Fruit fly (Drosophila melanogaster): ENCODE results near the gene Prp4k.
A peak's percentile ranks its signal among the peaks of the same experiment; 100 is the strongest.

The Prp4k gene

dm6 chr3L:199754-200596 is 11.3 kb downstream of the Prp4k start, which contains the start of the genes rno and mri (continued):
- TF ChIP-seq CG30431 (GFP tag; optimal IDR thresholded peaks at IDR 0.05) (peak; percentile 45), H2.0 (GFP tag; IDR thresholded peaks at IDR 0.05) (peak; percentile 73), Hmx (GFP tag; optimal IDR thresholded peaks at IDR 0.05) (no peak), CG7372 (GFP tag; IDR thresholded peaks at IDR 0.05) (peak; percentile 43; the same call in 1 of the 2 replicates), zen2 (GFP tag; IDR thresholded peaks at IDR 0.05; ENCODE audit: partially characterized antibody) (peak; percentile 96), Aef1 (GFP tag; IDR thresholded peaks at IDR 0.05) (peak; percentile 47; the same call in 2 of the 3 replicates), CG11247 (GFP tag; IDR thresholded peaks at IDR 0.05) (peak; percentile 50; the same call in 1 of the 2 replicates), Mrtf (GFP tag; IDR thresholded peaks at IDR 0.05) (0 out of 3 replicates have a peak, but pooled peaks have one; percentile 42), CG18764 (GFP tag; optimal IDR thresholded peaks at IDR 0.05) (peak; percentile 50), Jarid2 (GFP tag; optimal IDR thresholded peaks at IDR 0.05) (no peak), ftz-f1 (GFP tag; optimal IDR thresholded peaks at IDR 0.05) (no peak), CG7839 (tag; optimal IDR thresholded peaks at IDR 0.05) (peak; percentile 81), Bgb (GFP tag; IDR thresholded peaks at IDR 0.05; ENCODE audit: partially characterized antibody) (peak; percentile 95), gce (GFP tag; IDR thresholded peaks at IDR 0.05) (peak; percentile 54; the same call in 1 of the 3 replicates), NFAT (GFP tag; IDR thresholded peaks at IDR 0.05) (peak; percentile 53), HLH4C (GFP tag; IDR thresholded peaks at IDR 0.05; ENCODE audit: partially characterized antibody) (peak; percentile 91), wdn (GFP tag; IDR thresholded peaks at IDR 0.05) (no peak), CG11695 (GFP tag; IDR thresholded peaks at IDR 0.05) (peak; percentile 71), CG10565 (GFP tag; optimal IDR thresholded peaks at IDR 0.05) (no peak), CG30403 (GFP tag; optimal IDR thresholded peaks at IDR 0.05) (peak; percentile 82), abd-A (tag; optimal IDR thresholded peaks at IDR 0.05) (no peak), nerfin-2 (GFP tag; IDR thresholded peaks at IDR 0.05; ENCODE audit: partially characterized antibody) (peak; percentile 90), CG6854 (GFP tag; optimal IDR thresholded peaks at IDR 0.05) (no peak), pzg (GFP tag; optimal IDR thresholded peaks at IDR 0.05) (peak; percentile 35), Sry-δ (GFP tag; optimal IDR thresholded peaks at IDR 0.05) (peak; percentile 81), Chrac-16 (GFP tag; optimal IDR thresholded peaks at IDR 0.05) (peak; percentile 67), Vsx1 (GFP tag; optimal IDR thresholded peaks at IDR 0.05) (no peak), Rfx (GFP tag; IDR thresholded peaks at IDR 0.05) (peak; percentile 68), Max (GFP tag; optimal IDR thresholded peaks at IDR 0.05) (peak; percentile 9), stwl (tag; optimal IDR thresholded peaks at IDR 0.05) (peak; percentile 63), dysf (GFP tag; IDR thresholded peaks at IDR 0.05) (peak; percentile 81), CG30020 (tag; optimal IDR thresholded peaks at IDR 0.05) (peak; percentile 83), caup (GFP tag; optimal IDR thresholded peaks at IDR 0.05; ENCODE audit: severe bottlenecking) (peak; percentile 59), CG13296 (GFP tag; optimal IDR thresholded peaks at IDR 0.05) (no peak), CG5245 (GFP tag; optimal IDR thresholded peaks at IDR 0.05) (peak; percentile 39), CG2129 (GFP tag; IDR thresholded peaks at IDR 0.05; ENCODE audit: partially characterized antibody) (peak; percentile 82), dmrt99B (tag; optimal IDR thresholded peaks at IDR 0.05) (no peak), CG3281 (GFP tag; optimal IDR thresholded peaks at IDR 0.05) (peak; percentile 48), Nf-YA (GFP tag; IDR thresholded peaks at IDR 0.05) (peak; percentile 23; the same call in 1 of the 2 replicates), lab (GFP tag; optimal IDR thresholded peaks at IDR 0.05) (peak; percentile 67), CG9727 (GFP tag; optimal IDR thresholded peaks at IDR 0.05) (peak; percentile 83), Atf3 (GFP tag; optimal IDR thresholded peaks at IDR 0.05) (peak; percentile 33), CG14667 (GFP tag; IDR thresholded peaks at IDR 0.05) (peak; percentile 57), PHDP (tag; optimal IDR thresholded peaks at IDR 0.05) (peak; percentile 67), mam (GFP tag; optimal IDR thresholded peaks at IDR 0.05) (peak; percentile 32), HLH54F (GFP tag; optimal IDR thresholded peaks at IDR 0.05) (peak; percentile 27), Scr (GFP tag; IDR thresholded peaks at IDR 0.05; ENCODE audit: partially characterized antibody) (peak; percentile 95), E2f2 (GFP tag; IDR thresholded peaks at IDR 0.05) (peak; percentile 40)

Data from whole organism, embryonic.